Fruit fly (Drosophila melanogaster) whole organism, embryonic: ENCODE data around the gene tsl.

Source experiments
- Atf6 ChIP-seq: fragments of 200-800 bp; sonication (Bioruptor generic); IDR thresholded peaks from 2 replicates; pipeline ENCODE4 v1.3.6; 2022; ENCODE audit warnings: missing biosample characterization, missing genetic modification characterization
- B-H2 ChIP-seq: fragments of 200-800 bp; sonication (Bioruptor generic); optimal IDR thresholded peaks from 2 replicates; lab custom pipeline; 2018; ENCODE audit warnings: missing biosample characterization, mild to moderate bottlenecking, missing genetic modification characterization
- BEAF-32 ChIP-seq: fragments of 200-800 bp; sonication (Bioruptor generic); optimal IDR thresholded peaks from 3 replicates; lab custom pipeline; 2017; ENCODE audit warnings: missing biosample characterization, missing genetic modification characterization, mild to moderate bottlenecking, moderate library complexity, missing genetic modification reagents
- Bgb ChIP-seq: fragments of 200-800 bp; sonication (Bioruptor generic); IDR thresholded peaks from 2 replicates; pipeline ENCODE4 v1.3.6; 2022; ENCODE audit warnings: missing biosample characterization, missing genetic modification characterization; ENCODE audit not compliant: partially characterized antibody
- CG10147 ChIP-seq: fragments of 200-800 bp; sonication (Bioruptor generic); optimal IDR thresholded peaks from 2 replicates; lab custom pipeline; 2019; ENCODE audit warnings: missing biosample characterization, mild to moderate bottlenecking, missing genetic modification characterization, moderate library complexity
- CG10979 ChIP-seq: fragments of 200-800 bp; sonication (Bioruptor generic); optimal IDR thresholded peaks from 2 replicates; lab custom pipeline; 2018; ENCODE audit warnings: missing biosample characterization, mild to moderate bottlenecking, missing genetic modification characterization, moderate library complexity
- CG11504 ChIP-seq: fragments of 200-800 bp; sonication (Bioruptor generic); optimal IDR thresholded peaks from 3 replicates; lab custom pipeline; 2019; ENCODE audit warnings: missing biosample characterization, mild to moderate bottlenecking, missing genetic modification characterization, moderate library complexity
- CG12391 ChIP-seq: fragments of 200-800 bp; sonication (Bioruptor generic); optimal IDR thresholded peaks from 3 replicates; lab custom pipeline; 2018; ENCODE audit warnings: missing biosample characterization, mild to moderate bottlenecking, missing genetic modification characterization, moderate library complexity
- CG13287 ChIP-seq: fragments of 200-800 bp; sonication (Bioruptor generic); IDR thresholded peaks from 2 replicates; pipeline ENCODE4 v1.3.6; 2022; ENCODE audit warnings: missing biosample characterization, missing genetic modification characterization; ENCODE audit not compliant: partially characterized antibody
- CG14860 ChIP-seq: fragments of 200-800 bp; sonication (Bioruptor generic); IDR thresholded peaks from 3 replicates; pipeline ENCODE4 v1.3.6; 2022; ENCODE audit warnings: missing biosample characterization, missing genetic modification characterization; ENCODE audit not compliant: partially characterized antibody
- CG15514 ChIP-seq: fragments of 200-800 bp; sonication (Bioruptor generic); optimal IDR thresholded peaks from 3 replicates; lab custom pipeline; 2017; ENCODE audit warnings: missing biosample characterization, missing genetic modification characterization, mild to moderate bottlenecking, moderate library complexity, missing genetic modification reagents
- CG15601 ChIP-seq: fragments of 200-800 bp; sonication (Bioruptor generic); optimal IDR thresholded peaks from 3 replicates; lab custom pipeline; 2019; ENCODE audit warnings: missing biosample characterization, mild to moderate bottlenecking, missing genetic modification characterization, moderate library complexity
- CG2120 ChIP-seq: fragments of 200-800 bp; sonication (Bioruptor generic); optimal IDR thresholded peaks from 3 replicates; lab custom pipeline; 2016; ENCODE audit warnings: missing biosample characterization, missing genetic modification characterization
- CG3065 ChIP-seq: fragments of 200-800 bp; sonication (Bioruptor generic); optimal IDR thresholded peaks from 2 replicates; lab custom pipeline; 2016; ENCODE audit warnings: missing biosample characterization, missing genetic modification characterization
- CG31441 ChIP-seq: fragments of 200-800 bp; sonication (Bioruptor generic); IDR thresholded peaks from 2 replicates; pipeline ENCODE4 v1.3.6; 2022; ENCODE audit warnings: missing biosample characterization, missing genetic modification characterization
- CG4404 ChIP-seq: fragments of 200-800 bp; sonication (Bioruptor generic); IDR thresholded peaks from 2 replicates; pipeline ENCODE4 v1.3.6; 2022; ENCODE audit warnings: missing biosample characterization, missing genetic modification characterization
- CG6854 ChIP-seq: fragments of 200-800 bp; sonication (Bioruptor generic); optimal IDR thresholded peaks from 3 replicates; lab custom pipeline; 2017; ENCODE audit warnings: missing biosample characterization, mild to moderate bottlenecking, missing genetic modification characterization
- CG8290 ChIP-seq, 3 experiments: fragments of 200-800 bp; sonication (Bioruptor generic); optimal IDR thresholded peaks; 2 replicates each; lab custom pipeline; 2016 to 2019; ENCODE audit warnings: missing biosample characterization in 3 of 3, missing genetic modification characterization in 3 of 3, mild to moderate bottlenecking in 2 of 3, moderate library complexity in 1 of 3
- CG8478 ChIP-seq: fragments of >200 bp; optimal IDR thresholded peaks from 2 replicates; lab custom pipeline; 2018
- CG9797 ChIP-seq: fragments of 200-800 bp; sonication (Bioruptor generic); optimal IDR thresholded peaks from 3 replicates; lab custom pipeline; 2018; ENCODE audit warnings: missing biosample characterization, mild to moderate bottlenecking, missing genetic modification characterization
- E2f2 ChIP-seq: fragments of 200-800 bp; sonication (Bioruptor generic); IDR thresholded peaks from 2 replicates; pipeline ENCODE4 v1.3.6; 2022; ENCODE audit warnings: missing biosample characterization, missing genetic modification characterization
- HLH54F ChIP-seq: fragments of 200-800 bp; sonication (Bioruptor generic); optimal IDR thresholded peaks from 3 replicates; lab custom pipeline; 2016; ENCODE audit warnings: missing biosample characterization, missing genetic modification characterization
- Max ChIP-seq: fragments of 200-800 bp; sonication (Bioruptor generic); optimal IDR thresholded peaks from 2 replicates; lab custom pipeline; 2016; ENCODE audit warnings: missing biosample characterization, mild to moderate bottlenecking, missing genetic modification characterization
- Myb ChIP-seq: fragments of 200-800 bp; sonication (Bioruptor generic); optimal IDR thresholded peaks from 2 replicates; lab custom pipeline; 2016; ENCODE audit warnings: missing biosample characterization, missing genetic modification characterization
- Nf-YC ChIP-seq: fragments of 200-800 bp; optimal IDR thresholded peaks from 3 replicates; lab custom pipeline; 2019; ENCODE audit warnings: missing biosample characterization, mild to moderate bottlenecking, missing genetic modification characterization, moderate library complexity
- Opbp ChIP-seq: fragments of 200-800 bp; sonication (Bioruptor generic); IDR thresholded peaks from 3 replicates; pipeline ENCODE4 v1.3.6; 2022; ENCODE audit warnings: missing biosample characterization, missing genetic modification characterization; ENCODE audit not compliant: partially characterized antibody
- TFAM ChIP-seq: fragments of 200-800 bp; sonication (Bioruptor generic); optimal IDR thresholded peaks from 2 replicates; lab custom pipeline; 2017; ENCODE audit warnings: missing biosample characterization, missing genetic modification characterization, inconsistent platforms
- Xbp1 ChIP-seq: fragments of 200-800 bp; sonication (Bioruptor generic); optimal IDR thresholded peaks from 3 replicates; lab custom pipeline; 2016; ENCODE audit warnings: missing biosample characterization, mild to moderate bottlenecking, missing genetic modification characterization
- YL-1 ChIP-seq: fragments of 200-800 bp; sonication (Bioruptor generic); optimal IDR thresholded peaks from 3 replicates; lab custom pipeline; 2017; ENCODE audit warnings: missing biosample characterization, mild to moderate bottlenecking, missing genetic modification characterization
- amos ChIP-seq: fragments of 200-800 bp; sonication (Bioruptor generic); IDR thresholded peaks from 2 replicates; pipeline ENCODE4 v1.3.6; 2022; ENCODE audit warnings: missing biosample characterization, missing genetic modification characterization; ENCODE audit not compliant: partially characterized antibody
- cg ChIP-seq: fragments of 200-800 bp; sonication (Bioruptor generic); optimal IDR thresholded peaks from 3 replicates; lab custom pipeline; 2019; ENCODE audit warnings: missing biosample characterization, mild to moderate bottlenecking, missing genetic modification characterization, moderate library complexity
- ewg ChIP-seq: fragments of 200-800 bp; sonication (Bioruptor generic); optimal IDR thresholded peaks from 3 replicates; lab custom pipeline; 2017; ENCODE audit warnings: mild to moderate bottlenecking, missing biosample characterization, missing genetic modification reagents, missing genetic modification characterization
- fd102C ChIP-seq: fragments of 200-800 bp; sonication (Bioruptor generic); optimal IDR thresholded peaks from 2 replicates; lab custom pipeline; 2018; ENCODE audit warnings: missing biosample characterization, mild to moderate bottlenecking, missing genetic modification characterization, moderate library complexity
- fu2 ChIP-seq: fragments of 200-800 bp; sonication (Bioruptor generic); optimal IDR thresholded peaks from 2 replicates; lab custom pipeline; 2016; ENCODE audit warnings: missing biosample characterization, missing genetic modification characterization
- knrl ChIP-seq: fragments of 200-800 bp; sonication (Bioruptor generic); IDR thresholded peaks from 3 replicates; pipeline ENCODE4 v1.3.6; 2022; ENCODE audit warnings: missing biosample characterization, missing genetic modification characterization; ENCODE audit not compliant: partially characterized antibody
- lab ChIP-seq: fragments of 200-800 bp; sonication (Bioruptor generic); optimal IDR thresholded peaks from 3 replicates; lab custom pipeline; 2017; ENCODE audit warnings: missing biosample characterization, missing genetic modification characterization, mild to moderate bottlenecking, moderate library complexity, missing genetic modification reagents
- lilli ChIP-seq: fragments of 200-800 bp; sonication (Bioruptor generic); optimal IDR thresholded peaks from 3 replicates; lab custom pipeline; 2016; ENCODE audit warnings: missing biosample characterization, missing genetic modification characterization
- maf-S ChIP-seq: fragments of 200-800 bp; sonication (Bioruptor generic); optimal IDR thresholded peaks from 2 replicates; lab custom pipeline; 2016; ENCODE audit warnings: missing biosample characterization, missing genetic modification characterization
- mirr ChIP-seq: fragments of 200-800 bp; sonication (Bioruptor generic); optimal IDR thresholded peaks from 3 replicates; lab custom pipeline; 2018; ENCODE audit warnings: missing biosample characterization, mild to moderate bottlenecking, missing genetic modification characterization
- nau ChIP-seq: fragments of 200-800 bp; sonication (Bioruptor generic); optimal IDR thresholded peaks from 3 replicates; lab custom pipeline; 2017; ENCODE audit warnings: missing biosample characterization, mild to moderate bottlenecking, missing genetic modification characterization, missing genetic modification reagents
- nom ChIP-seq: fragments of 200-800 bp; sonication (Bioruptor generic); optimal IDR thresholded peaks from 2 replicates; lab custom pipeline; 2017; ENCODE audit warnings: missing biosample characterization, missing genetic modification characterization, mild to moderate bottlenecking, moderate library complexity, missing genetic modification reagents
- pita ChIP-seq: fragments of 200-800 bp; sonication (Bioruptor generic); optimal IDR thresholded peaks from 2 replicates; lab custom pipeline; 2017; ENCODE audit warnings: missing biosample characterization, mild to moderate bottlenecking, missing genetic modification characterization
- ranshi ChIP-seq: fragments of 200-800 bp; sonication (Bioruptor generic); IDR thresholded peaks from 2 replicates; pipeline ENCODE4 v1.3.6; 2022; ENCODE audit warnings: missing biosample characterization, missing genetic modification characterization
- sd ChIP-seq: fragments of 200-800 bp; sonication (Bioruptor generic); optimal IDR thresholded peaks from 3 replicates; lab custom pipeline; 2018; ENCODE audit warnings: missing biosample characterization, mild to moderate bottlenecking, missing genetic modification characterization, moderate library complexity
- sens-2 ChIP-seq: fragments of 200-800 bp; sonication (Bioruptor generic); IDR thresholded peaks from 2 replicates; pipeline ENCODE4 v1.3.6; 2022; ENCODE audit warnings: missing biosample characterization, missing genetic modification characterization
- sr ChIP-seq: fragments of 200-800 bp; sonication (Bioruptor generic); IDR thresholded peaks from 3 replicates; pipeline ENCODE4 v1.3.6; 2022; ENCODE audit warnings: missing biosample characterization, missing genetic modification characterization
- stwl ChIP-seq: fragments of 200-800 bp; sonication (Bioruptor generic); optimal IDR thresholded peaks from 3 replicates; lab custom pipeline; 2018; ENCODE audit warnings: missing biosample characterization, mild to moderate bottlenecking, missing genetic modification characterization, moderate library complexity

The tsl gene

dm6 chr3R:21822562-21822933 lies 40.2 kb upstream of the tsl start, which contains the start of gene CASK (continued):
- TF ChIP-seq B-H2 (no peak), cg (peak; percentile 67), CG31441 (GFP tag; lab: Robert Waterston, UW) (0 out of 2 replicates have a peak, but pooled peaks have one; percentile 51), amos (peak; percentile 53), CG15601 (tag; lab: Kevin White, UChicago) (peak; percentile 11), CG15514 (GFP tag; lab: Kevin White, UChicago) (peak; percentile 100), CG6854 (GFP tag; lab: Kevin White, UChicago) (no peak), CG2120 (peak; percentile 24), BEAF-32 (GFP tag; lab: Kevin White, UChicago) (peak; percentile 55), TFAM (GFP tag; lab: Kevin White, UChicago) (no peak), HLH54F (GFP tag; lab: Kevin White, UChicago) (no peak), Bgb (GFP tag; lab: Robert Waterston, UW) (peak; percentile 14; the same call in 1 of the 2 replicates), Max (GFP tag; lab: Kevin White, UChicago) (peak; percentile 8), stwl (tag; lab: Kevin White, UChicago) (peak; percentile 52), fd102C (GFP tag; lab: Kevin White, UChicago) (no peak), CG12391 (tag; lab: Kevin White, UChicago) (peak; percentile 30), pita (GFP tag; lab: Kevin White, UChicago) (peak; percentile 33), sd (tag; lab: Kevin White, UChicago) (peak; percentile 63), maf-S (no peak), lab (peak; percentile 15), CG13287 (GFP tag; lab: Robert Waterston, UW) (peak; percentile 29), Xbp1 (GFP tag; lab: Kevin White, UChicago) (peak; percentile 30), knrl (GFP tag; lab: Robert Waterston, UW) (peak; percentile 60), Nf-YC (peak; percentile 14), E2f2 (GFP tag; lab: Robert Waterston, UW) (peak; percentile 90), CG11504 (tag; lab: Kevin White, UChicago) (peak; percentile 44), lilli (peak; percentile 2), ranshi (no peak), CG9797 (GFP tag; lab: Kevin White, UChicago) (peak; percentile 85)

DNA sequence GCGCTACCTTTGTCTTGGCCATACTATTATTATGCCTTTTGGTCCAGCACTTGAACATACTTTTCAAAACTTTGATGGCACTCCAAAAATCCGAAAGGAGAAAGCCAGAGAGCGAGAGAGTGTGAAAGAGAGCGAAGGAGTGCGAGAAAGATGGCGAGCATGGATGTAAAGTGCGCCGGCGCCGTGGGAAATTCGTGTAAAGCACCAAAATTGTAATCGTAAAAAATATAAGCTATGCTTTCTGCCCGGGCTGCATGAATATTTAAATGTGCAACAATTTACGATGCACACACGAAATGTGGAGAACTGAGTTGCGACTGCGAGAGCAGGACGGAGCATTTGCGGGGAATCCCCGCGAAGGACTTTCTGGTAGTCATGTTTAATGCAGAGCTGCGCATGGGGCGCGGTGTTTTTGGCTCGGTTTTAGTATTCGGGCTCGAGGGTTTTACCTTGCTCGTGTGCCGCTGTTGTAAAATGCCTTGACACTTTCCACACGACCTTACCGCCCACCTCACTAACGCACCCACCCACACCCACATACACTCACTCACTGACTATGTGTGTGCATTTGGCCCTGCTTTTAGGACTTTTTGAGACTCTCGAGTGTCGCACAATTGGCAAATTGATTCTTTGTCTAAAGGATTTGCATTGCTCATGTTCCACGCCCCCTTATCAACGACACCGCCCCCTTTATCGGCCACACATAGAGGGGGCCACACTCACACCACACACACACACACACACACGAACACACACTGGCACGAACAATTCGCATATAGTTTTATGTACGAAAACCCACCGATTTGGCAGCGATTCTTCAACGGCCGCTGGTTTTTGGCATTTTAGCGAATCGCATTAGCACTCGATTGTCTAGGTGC lies 39.6 kb upstream of the tsl start:
- TF ChIP-seq nau (GFP tag; lab: Kevin White, UChicago): peak; percentile 11
- TF ChIP-seq CG8290 (GFP tag; optimal IDR thresholded peaks at IDR 0.05; lab: Kevin White, UChicago): no peak
- peak in 1 of 2 experiments; percentile 26 for TF ChIP-seq CG8290 (tag; optimal IDR thresholded peaks at IDR 0.05; lab: Kevin White, UChicago)
- TF ChIP-seq CG8478: peak; percentile 44
- TF ChIP-seq CG14860 (GFP tag; lab: Robert Waterston, UW): 0 out of 3 replicates have a peak, but pooled peaks have one; percentile 7
- 0 out of 2 replicates have a peak, but pooled peaks have one; percentile 28 for TF ChIP-seq sens-2 (GFP tag; lab: Robert Waterston, UW)
- TF ChIP-seq YL-1 (GFP tag; lab: Kevin White, UChicago): peak; percentile 35
- peak; percentile 32; the same call in 1 of the 3 replicates for TF ChIP-seq sr (GFP tag; lab: Robert Waterston, UW)
- no peak for TF ChIP-seq Myb (GFP tag; lab: Kevin White, UChicago)
- TF ChIP-seq Atf6: 0 out of 2 replicates have a peak, but pooled peaks have one; percentile 20
- TF ChIP-seq fu2 (GFP tag; lab: Kevin White, UChicago): no peak
- no peak for TF ChIP-seq CG10147 (GFP tag; lab: Kevin White, UChicago)
- TF ChIP-seq mirr (GFP tag; lab: Kevin White, UChicago): peak; percentile 15
- TF ChIP-seq CG10979 (tag; lab: Kevin White, UChicago): peak; percentile 37
- peak; percentile 92 for TF ChIP-seq ewg (GFP tag; lab: Kevin White, UChicago)
- no peak for TF ChIP-seq CG4404 (GFP tag; lab: Robert Waterston, UW)
- TF ChIP-seq nom (GFP tag; lab: Kevin White, UChicago): peak; percentile 39
- TF ChIP-seq CG3065 (GFP tag; lab: Kevin White, UChicago): peak; percentile 95
- 0 out of 3 replicates have a peak, but pooled peaks have one; percentile 9 for TF ChIP-seq Opbp (GFP tag; lab: Robert Waterston, UW)
